1 fruit fly cellular context compared by ENCODE assay signal in the genomic region with DNA sequence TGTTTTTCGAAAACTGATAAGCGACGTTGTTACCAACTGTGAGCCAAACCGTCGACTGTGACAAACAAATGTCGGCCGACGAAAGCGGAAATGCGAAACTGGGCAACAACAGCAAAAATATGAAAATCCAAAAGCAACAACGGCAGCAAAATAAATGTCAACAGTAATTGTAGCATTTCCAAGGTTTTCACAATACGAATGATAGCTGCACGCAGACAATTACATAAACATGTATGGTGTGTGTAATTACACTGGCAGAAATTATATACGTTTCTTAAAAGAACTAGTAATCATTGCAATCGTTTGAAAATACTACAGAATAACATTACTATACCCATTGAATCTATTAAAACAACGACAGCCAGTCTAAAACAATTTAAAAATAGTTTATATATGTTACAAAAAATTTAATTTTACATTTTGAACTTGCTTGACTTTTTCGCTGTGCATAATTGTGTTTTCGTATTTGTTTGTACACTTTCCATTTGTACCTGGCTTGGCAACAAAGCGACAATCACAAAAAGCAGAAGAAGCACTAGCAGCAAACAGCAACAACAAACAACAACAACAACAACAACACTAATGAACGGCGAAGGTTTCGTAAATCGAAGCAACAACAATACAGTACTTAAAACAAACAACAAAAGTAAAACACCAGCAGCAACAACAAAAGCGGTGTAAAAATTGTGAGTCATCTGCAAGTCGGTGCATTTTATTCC.
TF ChIP-seq lines count a peak whose summit lies in the region.

No protein-coding gene starts in this region.

TF ChIP-seq in whole organism, embryonic, 481 proteins besides CTCF, POLR2A, EP300 and RAD21 (continued from another document and continues in another):
- 0 out of 4 replicates have a peak, but pooled peaks have one; percentile 25 for TF ChIP-seq Gug (GFP tag; IDR thresholded peaks at IDR 0.05; lab: Robert Waterston, UW)
- no peak for TF ChIP-seq crp (GFP tag; optimal IDR thresholded peaks at IDR 0.05; lab: Kevin White, UChicago)
- TF ChIP-seq dati (GFP tag; IDR thresholded peaks at IDR 0.05; lab: Robert Waterston, UW): peak; percentile 31; the same call in 1 of the 2 replicates
- TF ChIP-seq p53 (GFP tag; optimal IDR thresholded peaks at IDR 0.05; lab: Kevin White, UChicago): no peak
- peak; percentile 22 for TF ChIP-seq mam (GFP tag; optimal IDR thresholded peaks at IDR 0.05; lab: Kevin White, UChicago)
- peak; percentile 67 for TF ChIP-seq fd96Cb (tag; optimal IDR thresholded peaks at IDR 0.05; lab: Kevin White, UChicago)
- TF ChIP-seq al (GFP tag; IDR thresholded peaks at IDR 0.05; lab: Robert Waterston, UW): peak; percentile 70
- 0 out of 2 replicates have a peak, but pooled peaks have one; percentile 12 for TF ChIP-seq gt (GFP tag; IDR thresholded peaks at IDR 0.05; lab: Robert Waterston, UW)
- peak; percentile 86 for TF ChIP-seq Xrp1 (GFP tag; IDR thresholded peaks at IDR 0.05; lab: Robert Waterston, UW)
- TF ChIP-seq Stat92E (GFP tag; optimal IDR thresholded peaks at IDR 0.05; lab: Kevin White, UChicago): peak in 1 of 3 experiments; percentile 83
- TF ChIP-seq Trl (optimal IDR thresholded peaks at IDR 0.05; lab: Kevin White, UChicago): no peak
- peak; percentile 19 for TF ChIP-seq Trl (GFP tag; optimal IDR thresholded peaks at IDR 0.05; lab: Kevin White, UChicago)
- peak; percentile 38; the same call in 1 of the 2 replicates for TF ChIP-seq CG10321 (GFP tag; IDR thresholded peaks at IDR 0.05; lab: Robert Waterston, UW)
- no peak for TF ChIP-seq fd64A (GFP tag; optimal IDR thresholded peaks at IDR 0.05; lab: Kevin White, UChicago)
- TF ChIP-seq ci (GFP tag; IDR thresholded peaks at IDR 0.05; lab: Robert Waterston, UW): peak; percentile 88
- no peak for TF ChIP-seq CG14860 (GFP tag; IDR thresholded peaks at IDR 0.05; lab: Robert Waterston, UW; ENCODE audit: partially characterized antibody)
- no peak for TF ChIP-seq crol (GFP tag; IDR thresholded peaks at IDR 0.05; lab: Robert Waterston, UW)
- peak; percentile 64 for TF ChIP-seq CG31224 (GFP tag; IDR thresholded peaks at IDR 0.05; lab: Robert Waterston, UW)
- TF ChIP-seq Hmx (GFP tag; optimal IDR thresholded peaks at IDR 0.05; lab: Kevin White, UChicago): peak; percentile 33
- TF ChIP-seq NFAT (GFP tag; IDR thresholded peaks at IDR 0.05; lab: Robert Waterston, UW): peak; percentile 25; the same call in 1 of the 2 replicates
- TF ChIP-seq CG6813 (GFP tag; optimal IDR thresholded peaks at IDR 0.05; lab: Kevin White, UChicago): peak; percentile 30
- TF ChIP-seq NK7.1 (GFP tag; optimal IDR thresholded peaks at IDR 0.05; lab: Kevin White, UChicago): no peak
- peak; percentile 71 for TF ChIP-seq Abd-B (GFP tag; optimal IDR thresholded peaks at IDR 0.05; lab: Kevin White, UChicago)
- TF ChIP-seq CG4820 (GFP tag; optimal IDR thresholded peaks at IDR 0.05; lab: Kevin White, UChicago): peak; percentile 59
- peak; percentile 29 for TF ChIP-seq Ravus (GFP tag; IDR thresholded peaks at IDR 0.05; lab: Robert Waterston, UW)
- TF ChIP-seq Dll (GFP tag; IDR thresholded peaks at IDR 0.05; lab: Robert Waterston, UW; ENCODE audit: partially characterized antibody): no peak
- peak; percentile 78 for TF ChIP-seq Awh (GFP tag; IDR thresholded peaks at IDR 0.05; lab: Robert Waterston, UW)
- TF ChIP-seq MESR4 (GFP tag; optimal IDR thresholded peaks at IDR 0.05; lab: Kevin White, UChicago): no peak
- TF ChIP-seq CG8359 (GFP tag; optimal IDR thresholded peaks at IDR 0.05; lab: Kevin White, UChicago; ENCODE audit: borderline replicate concordance): no peak
- peak; percentile 73 for TF ChIP-seq kay (GFP tag; optimal IDR thresholded peaks at IDR 0.05; lab: Kevin White, UChicago)
- peak; percentile 45 for TF ChIP-seq CG1602 (GFP tag; optimal IDR thresholded peaks at IDR 0.05; lab: Kevin White, UChicago)
- TF ChIP-seq ssp (GFP tag; IDR thresholded peaks at IDR 0.05; lab: Robert Waterston, UW): peak; percentile 6; the same call in 1 of the 2 replicates
- TF ChIP-seq CG3995 (GFP tag; optimal IDR thresholded peaks at IDR 0.05; lab: Kevin White, UChicago): no peak
- peak; percentile 88 for TF ChIP-seq gem (tag; optimal IDR thresholded peaks at IDR 0.05; lab: Kevin White, UChicago)
- peak; percentile 17 for TF ChIP-seq gcm (GFP tag; optimal IDR thresholded peaks at IDR 0.05; lab: Kevin White, UChicago)
- peak; percentile 8 for TF ChIP-seq gcm2 (GFP tag; optimal IDR thresholded peaks at IDR 0.05; lab: Kevin White, UChicago)
- TF ChIP-seq CG7786 (GFP tag; optimal IDR thresholded peaks at IDR 0.05; lab: Kevin White, UChicago): peak; percentile 36
- no peak for TF ChIP-seq h (optimal IDR thresholded peaks at IDR 0.05; lab: Kevin White, UChicago)
- peak; percentile 57 for TF ChIP-seq jing (GFP tag; optimal IDR thresholded peaks at IDR 0.05; lab: Kevin White, UChicago)
- peak; percentile 69 for TF ChIP-seq CG1603 (tag; optimal IDR thresholded peaks at IDR 0.05; lab: Kevin White, UChicago)
- no peak for TF ChIP-seq pnt (GFP tag; optimal IDR thresholded peaks at IDR 0.05; lab: Kevin White, UChicago)
- peak; percentile 29 for TF ChIP-seq CG2202 (tag; optimal IDR thresholded peaks at IDR 0.05; lab: Kevin White, UChicago)
- TF ChIP-seq nerfin-1 (tag; optimal IDR thresholded peaks at IDR 0.05; lab: Kevin White, UChicago): peak; percentile 64
- TF ChIP-seq E2f2 (GFP tag; IDR thresholded peaks at IDR 0.05; lab: Robert Waterston, UW): peak; percentile 13; the same call in 1 of the 2 replicates
- TF ChIP-seq nmo (GFP tag; optimal IDR thresholded peaks at IDR 0.05; lab: Kevin White, UChicago): peak; percentile 31
- TF ChIP-seq Ets65A (GFP tag; lab: Kevin White, UChicago): peak; percentile 91
- peak; percentile 72 for TF ChIP-seq CG15696 (tag; optimal IDR thresholded peaks at IDR 0.05; lab: Kevin White, UChicago)
- peak; percentile 54 for TF ChIP-seq psq (GFP tag; optimal IDR thresholded peaks at IDR 0.05; lab: Kevin White, UChicago)
- TF ChIP-seq chif (GFP tag; optimal IDR thresholded peaks at IDR 0.05; lab: Kevin White, UChicago): peak; percentile 34 to 39
- TF ChIP-seq CG12942 (GFP tag; optimal IDR thresholded peaks at IDR 0.05; lab: Kevin White, UChicago): peak; percentile 9
- TF ChIP-seq stc (GFP tag; IDR thresholded peaks at IDR 0.05; lab: Robert Waterston, UW): peak; percentile 63
- TF ChIP-seq CG8281 (tag; optimal IDR thresholded peaks at IDR 0.05; lab: Kevin White, UChicago): peak; percentile 20
- peak; percentile 59 for TF ChIP-seq wor (GFP tag; IDR thresholded peaks at IDR 0.05; lab: Robert Waterston, UW)
- no peak for TF ChIP-seq corto (GFP tag; optimal IDR thresholded peaks at IDR 0.05; lab: Kevin White, UChicago)
- TF ChIP-seq CG10274 (GFP tag; optimal IDR thresholded peaks at IDR 0.05; lab: Kevin White, UChicago): no peak
- peak; percentile 57 for TF ChIP-seq scrt (GFP tag; optimal IDR thresholded peaks at IDR 0.05; lab: Kevin White, UChicago)
- peak; percentile 88 for TF ChIP-seq row (GFP tag; IDR thresholded peaks at IDR 0.05; lab: Robert Waterston, UW)
- no peak for TF ChIP-seq Dfd (GFP tag; optimal IDR thresholded peaks at IDR 0.05; lab: Kevin White, UChicago)
- TF ChIP-seq ara (GFP tag; IDR thresholded peaks at IDR 0.05; lab: Robert Waterston, UW): peak; percentile 87
- TF ChIP-seq Dip3 (GFP tag; optimal IDR thresholded peaks at IDR 0.05; lab: Kevin White, UChicago): peak; percentile 36
- peak; percentile 73 for TF ChIP-seq CG14441 (GFP tag; IDR thresholded peaks at IDR 0.05; lab: Robert Waterston, UW)
- TF ChIP-seq vvl (GFP tag; IDR thresholded peaks at IDR 0.05; lab: Robert Waterston, UW): peak; percentile 92
- TF ChIP-seq B-H2 (GFP tag; optimal IDR thresholded peaks at IDR 0.05; lab: Kevin White, UChicago): no peak
- TF ChIP-seq CG2120 (GFP tag; optimal IDR thresholded peaks at IDR 0.05; lab: Kevin White, UChicago): peak; percentile 61
- peak; percentile 8 for TF ChIP-seq CG30403 (GFP tag; optimal IDR thresholded peaks at IDR 0.05; lab: Kevin White, UChicago)
- no peak for TF ChIP-seq schlank (tag; optimal IDR thresholded peaks at IDR 0.05; lab: Kevin White, UChicago)
- peak; percentile 92 for TF ChIP-seq CG4404 (GFP tag; IDR thresholded peaks at IDR 0.05; lab: Robert Waterston, UW)
- peak; percentile 62 for TF ChIP-seq CG18476 (GFP tag; optimal IDR thresholded peaks at IDR 0.05; lab: Kevin White, UChicago)
- no peak for TF ChIP-seq bab2 (GFP tag; optimal IDR thresholded peaks at IDR 0.05; lab: Kevin White, UChicago)
- peak; percentile 59 for TF ChIP-seq CG12219 (GFP tag; optimal IDR thresholded peaks at IDR 0.05; lab: Kevin White, UChicago)
- TF ChIP-seq sens-2 (GFP tag; IDR thresholded peaks at IDR 0.05; lab: Robert Waterston, UW): peak; percentile 32; the same call in 1 of the 2 replicates
- peak; percentile 91 for TF ChIP-seq zen (tag; optimal IDR thresholded peaks at IDR 0.05; lab: Kevin White, UChicago)
- no peak for TF ChIP-seq shn (GFP tag; optimal IDR thresholded peaks at IDR 0.05; lab: Kevin White, UChicago)
- peak; percentile 84 for TF ChIP-seq E2f1 (GFP tag; IDR thresholded peaks at IDR 0.05; lab: Robert Waterston, UW)
- TF ChIP-seq ro (GFP tag; IDR thresholded peaks at IDR 0.05; lab: Robert Waterston, UW): peak; percentile 60
- TF ChIP-seq insv (GFP tag; optimal IDR thresholded peaks at IDR 0.05; lab: Kevin White, UChicago): peak in 1 of 2 experiments; percentile 16
- TF ChIP-seq Optix (GFP tag; IDR thresholded peaks at IDR 0.05; lab: Robert Waterston, UW): no peak
- TF ChIP-seq CG10979 (tag; optimal IDR thresholded peaks at IDR 0.05; lab: Kevin White, UChicago): peak; percentile 58
- TF ChIP-seq CG7556 (GFP tag; optimal IDR thresholded peaks at IDR 0.05; lab: Kevin White, UChicago): no peak
- TF ChIP-seq CG10267 (tag; optimal IDR thresholded peaks at IDR 0.05; lab: Kevin White, UChicago): peak; percentile 35
- TF ChIP-seq jigr1 (GFP tag; IDR thresholded peaks at IDR 0.05; lab: Robert Waterston, UW): peak; percentile 56; the same call in 1 of the 3 replicates
- TF ChIP-seq CG6683 (GFP tag; optimal IDR thresholded peaks at IDR 0.05; lab: Kevin White, UChicago): no peak
- TF ChIP-seq dysf (GFP tag; IDR thresholded peaks at IDR 0.05; lab: Robert Waterston, UW): peak; percentile 91
- TF ChIP-seq NC2α (GFP tag; optimal IDR thresholded peaks at IDR 0.05; lab: Kevin White, UChicago): no peak
- TF ChIP-seq CG12155 (GFP tag; optimal IDR thresholded peaks at IDR 0.05; lab: Kevin White, UChicago): peak; percentile 37
- TF ChIP-seq jumu (GFP tag; optimal IDR thresholded peaks at IDR 0.05; lab: Kevin White, UChicago): no peak
- TF ChIP-seq gsb-n (tag; optimal IDR thresholded peaks at IDR 0.05; lab: Kevin White, UChicago): peak; percentile 50
- TF ChIP-seq Hr3 (GFP tag; optimal IDR thresholded peaks at IDR 0.05; lab: Kevin White, UChicago): no peak
- TF ChIP-seq GATAe (GFP tag; conservative IDR thresholded peaks at IDR 0.05; lab: Robert Waterston, UW): 0 out of 2 replicates have a peak, but pooled peaks have one; percentile 24
- no peak for TF ChIP-seq run (tag; optimal IDR thresholded peaks at IDR 0.05; lab: Kevin White, UChicago)
- no peak for TF ChIP-seq abd-A (tag; optimal IDR thresholded peaks at IDR 0.05; lab: Kevin White, UChicago)
- TF ChIP-seq slbo (GFP tag; IDR thresholded peaks at IDR 0.05; lab: Robert Waterston, UW): peak; percentile 78
- TF ChIP-seq Oaz (GFP tag; IDR thresholded peaks at IDR 0.05; lab: Robert Waterston, UW): peak; percentile 61
- peak; percentile 3 for TF ChIP-seq CG8944 (GFP tag; optimal IDR thresholded peaks at IDR 0.05; lab: Kevin White, UChicago)
- TF ChIP-seq CG8089 (GFP tag; optimal IDR thresholded peaks at IDR 0.05; lab: Kevin White, UChicago): peak; percentile 14
- peak; percentile 72 for TF ChIP-seq peb (GFP tag; IDR thresholded peaks at IDR 0.05; lab: Robert Waterston, UW)
- peak; percentile 86 for TF ChIP-seq Mrtf (GFP tag; IDR thresholded peaks at IDR 0.05; lab: Robert Waterston, UW)
- TF ChIP-seq zfh1 (GFP tag; IDR thresholded peaks at IDR 0.05; lab: Robert Waterston, UW): peak; percentile 75; the same call in 2 of the 3 replicates
- peak; percentile 86 for TF ChIP-seq sens (GFP tag; lab: Kevin White, UChicago)
- TF ChIP-seq mirr (GFP tag; optimal IDR thresholded peaks at IDR 0.05; lab: Kevin White, UChicago): no peak
- TF ChIP-seq Side (GFP tag; optimal IDR thresholded peaks at IDR 0.05; lab: Kevin White, UChicago): no peak
- TF ChIP-seq CG1024 (GFP tag; IDR thresholded peaks at IDR 0.05; lab: Robert Waterston, UW): 0 out of 2 replicates have a peak, but pooled peaks have one; percentile 36
- no peak for TF ChIP-seq CG15601 (tag; optimal IDR thresholded peaks at IDR 0.05; lab: Kevin White, UChicago)
- peak; percentile 55 for TF ChIP-seq croc (GFP tag; conservative IDR thresholded peaks at IDR 0.05; lab: Robert Waterston, UW)
- TF ChIP-seq pum (GFP tag; optimal IDR thresholded peaks at IDR 0.05; lab: Kevin White, UChicago): peak; percentile 36
- TF ChIP-seq CG14014 (GFP tag; IDR thresholded peaks at IDR 0.05; lab: Robert Waterston, UW): peak; percentile 75; the same call in 1 of the 2 replicates
- TF ChIP-seq Fer2 (tag; optimal IDR thresholded peaks at IDR 0.05; lab: Kevin White, UChicago): peak; percentile 5
- TF ChIP-seq CG3163 (GFP tag; optimal IDR thresholded peaks at IDR 0.05; lab: Kevin White, UChicago): no peak
- peak; percentile 80 for TF ChIP-seq phol (tag; optimal IDR thresholded peaks at IDR 0.05; lab: Kevin White, UChicago)
- no peak for TF ChIP-seq yki (optimal IDR thresholded peaks at IDR 0.05; lab: Kevin White, UChicago)
- TF ChIP-seq ab (GFP tag; optimal IDR thresholded peaks at IDR 0.05; lab: Kevin White, UChicago): no peak
- TF ChIP-seq hkb (optimal IDR thresholded peaks at IDR 0.05; lab: Kevin White, UChicago): no peak
- peak; percentile 78 for TF ChIP-seq hkb (GFP tag; IDR thresholded peaks at IDR 0.05; lab: Robert Waterston, UW)
- peak; percentile 52; the same call in 1 of the 2 replicates for TF ChIP-seq CG9932 (GFP tag; IDR thresholded peaks at IDR 0.05; lab: Robert Waterston, UW)
- peak; percentile 52 for TF ChIP-seq CG3838 (GFP tag; optimal IDR thresholded peaks at IDR 0.05; lab: Kevin White, UChicago)
- no peak for TF ChIP-seq hbn (GFP tag; IDR thresholded peaks at IDR 0.05; lab: Robert Waterston, UW; ENCODE audit: partially characterized antibody)
- TF ChIP-seq CG6254 (GFP tag; optimal IDR thresholded peaks at IDR 0.05; lab: Kevin White, UChicago): no peak
- TF ChIP-seq ken (GFP tag; IDR thresholded peaks at IDR 0.05; lab: Robert Waterston, UW): peak; percentile 54; the same call in 1 of the 3 replicates
- TF ChIP-seq Camta (GFP tag; optimal IDR thresholded peaks at IDR 0.05; lab: Kevin White, UChicago): peak; percentile 70
- peak; percentile 38 for TF ChIP-seq Nf-YB (GFP tag; optimal IDR thresholded peaks at IDR 0.05; lab: Kevin White, UChicago)
- peak; percentile 87 for TF ChIP-seq tgo (GFP tag; IDR thresholded peaks at IDR 0.05; lab: Robert Waterston, UW)
- peak; percentile 54; the same call in 1 of the 3 replicates for TF ChIP-seq CG11456 (GFP tag; IDR thresholded peaks at IDR 0.05; lab: Robert Waterston, UW)
